Fruit fly (Drosophila melanogaster) Kc167 (cell line): ENCODE results near the gene CG17141.

Experiments
- h ChIP-seq: fragments of >200 bp; optimal IDR thresholded peaks from 3 replicates; lab custom pipeline; 2018; ENCODE audit warnings: missing external identifiers
- psq ChIP-seq: fragments of >200 bp; optimal IDR thresholded peaks from 2 replicates; lab custom pipeline; 2017; ENCODE audit warnings: missing external identifiers

DNA sequence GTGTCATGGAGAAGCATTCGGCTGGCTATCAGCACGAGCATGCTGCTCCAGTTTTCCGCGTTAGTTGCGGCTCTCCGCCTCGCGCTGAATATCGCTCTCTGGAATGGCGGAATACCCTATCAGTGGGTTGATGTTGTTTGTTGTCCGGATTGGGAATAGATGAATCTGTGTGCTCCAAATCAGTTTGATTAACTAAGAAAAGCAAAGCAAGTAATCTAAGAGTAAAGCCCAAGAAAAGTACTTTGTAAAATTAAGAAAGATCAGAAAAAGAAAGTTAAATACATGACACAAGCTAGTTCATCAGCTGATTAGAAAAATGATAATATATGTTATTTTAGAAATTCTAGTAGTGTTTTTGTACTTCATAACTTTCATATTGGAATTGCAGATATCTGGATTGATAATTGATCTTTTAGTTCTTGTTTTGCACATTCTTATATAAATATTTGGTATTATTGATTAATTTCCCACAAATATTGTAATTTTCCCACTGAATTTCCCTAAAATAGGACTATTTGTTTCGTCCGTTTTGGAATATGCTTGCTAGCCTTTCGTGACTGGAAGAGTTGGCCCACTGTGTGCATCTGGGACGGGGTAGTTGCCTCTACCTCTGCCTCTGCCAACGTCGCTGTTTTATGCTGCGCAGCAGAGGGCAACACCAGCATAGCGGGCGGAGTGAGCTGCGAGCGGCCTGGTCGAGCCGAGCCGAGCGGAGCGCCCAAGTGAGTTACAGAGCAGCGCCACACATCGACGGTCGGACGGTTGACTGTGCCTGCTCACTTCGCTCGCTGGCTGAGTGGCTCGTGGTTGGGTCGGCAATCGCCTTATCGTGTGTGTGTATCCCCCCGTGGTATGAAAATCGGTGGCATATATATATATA is 6.7 kb upstream of the CG17141 start:
- TF ChIP-seq h (lab: Kevin White, UChicago), result no peak
- no peak for TF ChIP-seq psq (lab: Kevin White, UChicago)
